Worm (Caenorhabditis elegans): ENCODE measurements around the gene pes-9.

- TF ChIP-seq ref-1 (GFP tag; conservative IDR thresholded peaks at IDR 0.05) (no peak), cog-1 (tag; optimal IDR thresholded peaks at IDR 0.05) (no peak), flt-1 (GFP tag; IDR thresholded peaks at IDR 0.05) (no peak), ztf-29 (GFP tag; IDR thresholded peaks at IDR 0.05) (no peak), T22C8.4 (GFP tag; IDR thresholded peaks at IDR 0.05) (no peak), ztf-23 (GFP tag; IDR thresholded peaks at IDR 0.05) (no peak), tab-1 (GFP tag; IDR thresholded peaks at IDR 0.05) (no peak), klf-2 (GFP tag; conservative IDR thresholded peaks at IDR 0.05) (no peak)
Measured at ce11 chrV:14615671-14616070, 18.8 kb upstream of the pes-9 start.
